Fruit fly (Drosophila melanogaster) whole organism, adult: ENCODE data around the gene GC1.

Experiments
- CG11617 ChIP-seq: fragments of 200-800 bp; sonication (Bioruptor generic); optimal IDR thresholded peaks from 2 replicates; lab custom pipeline; 2017; ENCODE audit warnings: mild to moderate bottlenecking, missing biosample characterization, missing genetic modification reagents, missing genetic modification characterization
- CG12768 ChIP-seq: fragments of 200-800 bp; sonication (Bioruptor generic); optimal IDR thresholded peaks from 2 replicates; lab custom pipeline; 2017; ENCODE audit warnings: missing biosample characterization, missing genetic modification characterization, mild to moderate bottlenecking, moderate library complexity, missing genetic modification reagents
- CG14711 ChIP-seq: fragments of 200-800 bp; sonication (Bioruptor generic); optimal IDR thresholded peaks from 2 replicates; lab custom pipeline; 2018; ENCODE audit warnings: missing biosample characterization, mild to moderate bottlenecking, missing genetic modification characterization, moderate library complexity
- CG1620 ChIP-seq: fragments of 200-800 bp; sonication (Bioruptor generic); optimal IDR thresholded peaks from 2 replicates; lab custom pipeline; 2016; ENCODE audit warnings: missing biosample characterization, missing genetic modification characterization
- CG33017 ChIP-seq: fragments of 200-800 bp; sonication (Bioruptor generic); optimal IDR thresholded peaks from 2 replicates; lab custom pipeline; 2018; ENCODE audit warnings: missing biosample characterization, mild to moderate bottlenecking, missing genetic modification characterization, moderate library complexity
- CG5204 ChIP-seq: fragments of 200-800 bp; sonication (Bioruptor generic); optimal IDR thresholded peaks from 2 replicates; lab custom pipeline; 2016; ENCODE audit warnings: missing biosample characterization, missing genetic modification characterization
- CG7045 ChIP-seq: fragments of 200-800 bp; sonication (Bioruptor generic); optimal IDR thresholded peaks from 2 replicates; lab custom pipeline; 2017; ENCODE audit warnings: missing biosample characterization, mild to moderate bottlenecking, missing genetic modification characterization
- CG7101 ChIP-seq: fragments of 200-800 bp; sonication (Bioruptor generic); optimal IDR thresholded peaks from 2 replicates; lab custom pipeline; 2018; ENCODE audit warnings: missing biosample characterization, mild to moderate bottlenecking, missing genetic modification characterization, moderate library complexity
- Clk ChIP-seq: fragments of 200-800 bp; sonication (Bioruptor generic); optimal IDR thresholded peaks from 2 replicates; lab custom pipeline; 2017; ENCODE audit warnings: missing biosample characterization, missing genetic modification characterization
- Crg-1 ChIP-seq: fragments of 200-800 bp; sonication (Bioruptor generic); optimal IDR thresholded peaks from 2 replicates; lab custom pipeline; 2016; ENCODE audit warnings: missing biosample characterization, missing genetic modification characterization
- Hr96 ChIP-seq: fragments of 200-800 bp; sonication (Bioruptor generic); optimal IDR thresholded peaks from 2 replicates; lab custom pipeline; 2016; ENCODE audit warnings: missing biosample characterization, missing genetic modification characterization
- Mnt ChIP-seq: fragments of 200-800 bp; sonication (Bioruptor generic); optimal IDR thresholded peaks from 2 replicates; lab custom pipeline; 2016; ENCODE audit warnings: missing biosample characterization, mild to moderate bottlenecking, missing genetic modification characterization
- bab1 ChIP-seq: fragments of 200-800 bp; sonication (Bioruptor generic); optimal IDR thresholded peaks from 3 replicates; lab custom pipeline; 2019; ENCODE audit warnings: missing biosample characterization, mild to moderate bottlenecking, missing genetic modification characterization, moderate library complexity
- cic ChIP-seq: fragments of 200-800 bp; sonication (Bioruptor generic); optimal IDR thresholded peaks from 2 replicates; lab custom pipeline; 2017; ENCODE audit warnings: missing biosample characterization, mild to moderate bottlenecking, missing genetic modification characterization, moderate library complexity
- cnc ChIP-seq, 2 experiments: fragments of >200 bp; optimal IDR thresholded peaks; 2 replicates each; lab custom pipeline; 2017
- kay ChIP-seq: fragments of 200-800 bp; sonication (Bioruptor generic); peaks from one replicate; lab custom pipeline; 2016; ENCODE audit warnings: missing biosample characterization, missing genetic modification characterization, borderline replicate concordance
- ovo ChIP-seq: fragments of 200-800 bp; sonication (Bioruptor generic); optimal IDR thresholded peaks from 2 replicates; lab custom pipeline; 2016; ENCODE audit warnings: missing biosample characterization, missing genetic modification characterization
- pad ChIP-seq: fragments of 200-800 bp; sonication (Bioruptor generic); optimal IDR thresholded peaks from 3 replicates; lab custom pipeline; 2017; ENCODE audit warnings: missing biosample characterization, missing genetic modification characterization, mild to moderate bottlenecking, moderate library complexity, missing genetic modification reagents
- tj ChIP-seq: fragments of 200-800 bp; sonication (Bioruptor generic); optimal IDR thresholded peaks from 3 replicates; lab custom pipeline; 2017; ENCODE audit warnings: missing biosample characterization, mild to moderate bottlenecking, missing genetic modification characterization, moderate library complexity
- toe ChIP-seq: fragments of 200-800 bp; sonication (Bioruptor generic); optimal IDR thresholded peaks from 2 replicates; lab custom pipeline; 2016; ENCODE audit warnings: missing biosample characterization, missing genetic modification characterization

The GC1 gene

DNA sequence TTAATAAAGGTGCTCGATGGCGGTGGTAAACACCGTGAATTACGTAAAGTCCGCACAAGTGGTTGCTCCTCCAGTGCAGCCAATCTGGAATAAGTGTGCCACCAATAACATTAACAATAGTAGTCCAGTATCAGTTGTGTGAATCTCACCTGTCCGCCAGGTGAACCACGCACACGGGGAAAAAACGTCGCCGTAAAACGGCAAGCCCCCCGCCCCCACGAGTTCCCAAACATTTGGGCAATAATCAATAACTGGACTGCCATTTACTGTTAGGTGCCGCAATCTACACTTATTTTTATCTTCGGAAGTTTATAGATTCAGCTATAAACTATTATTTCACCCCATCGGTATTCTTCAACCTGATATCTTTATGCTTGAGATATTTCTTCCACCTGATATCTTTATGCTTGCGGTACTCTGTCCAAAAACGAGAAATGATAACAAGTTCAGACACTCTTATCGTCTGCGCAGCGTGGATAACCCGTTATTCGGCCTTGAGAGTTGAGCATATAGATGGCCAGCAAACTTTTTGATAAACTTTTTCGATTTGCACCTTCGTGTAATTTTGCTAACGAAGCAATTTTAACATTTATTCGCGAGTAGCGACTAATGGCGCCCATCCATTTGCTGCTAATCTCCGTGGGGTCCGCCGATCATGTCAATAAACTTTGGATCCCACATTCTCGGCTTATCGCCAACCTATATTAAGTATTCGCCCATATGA lies 684 bp downstream of the GC1 start:
- TF ChIP-seq CG5204 (GFP tag; lab: Kevin White, UChicago) (no peak), CG7101 (no peak), Mnt (peak; percentile 8), Hr96 (GFP tag; lab: Kevin White, UChicago) (no peak), Clk (GFP tag; lab: Kevin White, UChicago) (no peak), CG33017 (tag; lab: Kevin White, UChicago) (no peak), toe (GFP tag; lab: Kevin White, UChicago) (no peak), tj (GFP tag; lab: Kevin White, UChicago) (peak; percentile 69), cic (peak; percentile 52), kay (GFP tag; lab: Kevin White, UChicago) (no peak), bab1 (GFP tag; lab: Kevin White, UChicago) (no peak), CG14711 (tag; lab: Kevin White, UChicago) (no peak), ovo (GFP tag; lab: Kevin White, UChicago) (peak; percentile 83), CG12768 (GFP tag; lab: Kevin White, UChicago) (peak; percentile 28), CG7045 (GFP tag; lab: Kevin White, UChicago) (no peak), CG11617 (GFP tag; lab: Kevin White, UChicago) (no peak), CG1620 (no peak), pad (no peak), cnc (optimal IDR thresholded peaks at IDR 0.05; lab: Kevin White, UChicago) (no peak), Crg-1 (no peak)

DNA sequence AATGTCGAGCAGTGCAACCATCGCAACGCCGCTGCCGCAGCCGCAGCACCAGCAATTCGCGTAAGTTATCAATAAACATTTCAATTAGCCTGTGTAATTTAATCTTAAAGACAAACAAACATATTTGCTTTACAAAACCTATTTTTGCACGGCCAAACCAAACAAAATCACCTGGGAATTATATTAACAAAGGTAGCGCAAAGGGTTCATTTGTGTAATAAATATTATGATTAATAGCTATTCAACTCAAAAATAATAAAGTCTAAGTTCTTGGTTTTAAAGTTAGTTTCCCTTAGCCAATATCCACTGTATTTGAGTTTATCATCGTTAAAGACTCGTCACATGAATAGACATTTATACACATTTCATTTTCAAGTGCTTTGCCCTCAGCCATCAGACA lies 1.7 kb downstream of the GC1 start:
- TF ChIP-seq Crg-1 (no peak), kay (GFP tag; lab: Kevin White, UChicago) (no peak), CG7045 (GFP tag; lab: Kevin White, UChicago) (peak; percentile 15), CG5204 (GFP tag; lab: Kevin White, UChicago) (peak; percentile 3), CG11617 (GFP tag; lab: Kevin White, UChicago) (peak; percentile 29), cic (peak; percentile 38), ovo (GFP tag; lab: Kevin White, UChicago) (no peak), CG1620 (no peak), pad (no peak), tj (GFP tag; lab: Kevin White, UChicago) (no peak), bab1 (GFP tag; lab: Kevin White, UChicago) (no peak), Hr96 (GFP tag; lab: Kevin White, UChicago) (peak; percentile 25), CG7101 (peak; percentile 48), Clk (GFP tag; lab: Kevin White, UChicago) (no peak), cnc (optimal IDR thresholded peaks at IDR 0.05; lab: Kevin White, UChicago) (no peak), toe (GFP tag; lab: Kevin White, UChicago) (peak; percentile 6), Mnt (no peak), CG12768 (GFP tag; lab: Kevin White, UChicago) (peak; percentile 8), CG33017 (tag; lab: Kevin White, UChicago) (peak; percentile 46), CG14711 (tag; lab: Kevin White, UChicago) (peak; percentile 17)

- TF ChIP-seq cnc (optimal IDR thresholded peaks at IDR 0.05; lab: Kevin White, UChicago) (no peak), CG1620 (no peak), Clk (GFP tag; lab: Kevin White, UChicago) (no peak), Hr96 (GFP tag; lab: Kevin White, UChicago) (no peak), cic (no peak), CG33017 (tag; lab: Kevin White, UChicago) (no peak)
Measured at dm6 chr3R:11971394-11971793, 3.9 kb downstream of the GC1 start, which contains the start of gene GC2. TSS of gene GC2 (plus strand) at chr3R:11971694.

DNA sequence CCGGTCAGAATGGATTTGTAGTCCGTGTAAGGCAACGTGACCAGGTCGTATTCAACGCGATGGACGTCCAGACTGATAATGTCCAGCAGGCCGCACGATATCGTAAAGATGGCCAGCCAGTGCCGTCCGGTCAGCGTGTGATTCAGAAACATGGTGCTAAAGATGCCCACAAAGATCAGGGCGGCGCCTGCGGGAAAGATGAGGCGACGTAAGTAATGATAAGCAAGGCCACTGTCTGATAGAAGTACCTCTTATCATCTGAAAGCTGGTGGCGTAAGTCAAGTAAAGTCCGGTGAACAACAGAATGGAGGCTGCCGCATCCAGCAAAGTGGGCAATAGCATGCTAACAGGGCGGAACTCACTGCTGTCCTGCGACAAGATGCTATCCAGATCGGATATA lies 6.3 kb downstream of the GC1 start:
- TF ChIP-seq CG12768 (GFP tag; lab: Kevin White, UChicago) (no peak), cic (no peak), CG14711 (tag; lab: Kevin White, UChicago) (no peak), CG7045 (GFP tag; lab: Kevin White, UChicago) (no peak), tj (GFP tag; lab: Kevin White, UChicago) (no peak), CG1620 (no peak), CG5204 (GFP tag; lab: Kevin White, UChicago) (no peak), bab1 (GFP tag; lab: Kevin White, UChicago) (no peak), Clk (GFP tag; lab: Kevin White, UChicago) (no peak), cnc (optimal IDR thresholded peaks at IDR 0.05; lab: Kevin White, UChicago) (no peak), Crg-1 (no peak), Hr96 (GFP tag; lab: Kevin White, UChicago) (no peak), CG7101 (no peak), pad (no peak), kay (GFP tag; lab: Kevin White, UChicago) (no peak), Mnt (no peak), CG11617 (GFP tag; lab: Kevin White, UChicago) (no peak)

dm6 chr3R:11974631-11975030 lies 7.1 kb downstream of the GC1 start, which contains the start of gene Tango9:
TSS of gene Tango9 (minus strand) at chr3R:11974910.
- TF ChIP-seq Mnt = peak; percentile 43
- TF ChIP-seq cic = peak; percentile 49
- TF ChIP-seq Hr96 (GFP tag; lab: Kevin White, UChicago) = no peak
- TF ChIP-seq CG14711 (tag; lab: Kevin White, UChicago) = peak; percentile 32
- peak; percentile 33 for TF ChIP-seq ovo (GFP tag; lab: Kevin White, UChicago)
- TF ChIP-seq CG11617 (GFP tag; lab: Kevin White, UChicago) = no peak
- peak; percentile 42 for TF ChIP-seq CG12768 (GFP tag; lab: Kevin White, UChicago)
- TF ChIP-seq bab1 (GFP tag; lab: Kevin White, UChicago) = peak; percentile 40
- TF ChIP-seq CG7101 = peak; percentile 31
- no peak for TF ChIP-seq CG5204 (GFP tag; lab: Kevin White, UChicago)
- TF ChIP-seq tj (GFP tag; lab: Kevin White, UChicago) = peak; percentile 52
- no peak for TF ChIP-seq kay (GFP tag; lab: Kevin White, UChicago)
- no peak for TF ChIP-seq toe (GFP tag; lab: Kevin White, UChicago)
- TF ChIP-seq CG33017 (tag; lab: Kevin White, UChicago) = peak; percentile 16
- TF ChIP-seq CG1620 = no peak
- TF ChIP-seq Crg-1 = no peak
- no peak for TF ChIP-seq cnc (optimal IDR thresholded peaks at IDR 0.05; lab: Kevin White, UChicago)
- no peak for TF ChIP-seq CG7045 (GFP tag; lab: Kevin White, UChicago)
- TF ChIP-seq pad = no peak
- no peak for TF ChIP-seq Clk (GFP tag; lab: Kevin White, UChicago)
